Worm (Caenorhabditis elegans) whole organism, young adult: Measurements from ENCODE around the gene F31E8.4.
A peak's percentile ranks its signal among the peaks of the same experiment; 100 is the strongest.

ENCODE experiments used
- B0019.2 ChIP-seq: fragments of 200-800 bp; sonication (Bioruptor generic); conservative IDR thresholded peaks from 2 replicates; pipeline ENCODE4 v1.3.6; 2022; ENCODE audit warnings: missing genetic modification reagents, missing genetic modification characterization, missing compliant biosample characterization
- B0261.1 ChIP-seq: sonication (generic microtip); optimal IDR thresholded peaks from 2 replicates; lab custom pipeline; 2016; ENCODE audit warnings: mild to moderate bottlenecking, missing genetic modification characterization, moderate library complexity, missing compliant biosample characterization
- D2030.7 ChIP-seq: fragments of 200-800 bp; sonication (Bioruptor generic); IDR thresholded peaks from 2 replicates; pipeline ENCODE4 v1.3.6; 2022; ENCODE audit warnings: missing genetic modification reagents, missing genetic modification characterization, missing compliant biosample characterization
- F33H1.4 ChIP-seq: fragments of 200-800 bp; sonication (Bioruptor generic); IDR thresholded peaks from 2 replicates; pipeline ENCODE4 v1.3.6; 2022; ENCODE audit warnings: missing genetic modification reagents, missing genetic modification characterization, missing compliant biosample characterization
- F57A8.1 ChIP-seq: fragments of 200-800 bp; sonication (Bioruptor generic); optimal IDR thresholded peaks from 2 replicates; lab custom pipeline; 2018; ENCODE audit warnings: mild to moderate bottlenecking, missing genetic modification characterization, moderate library complexity, missing compliant biosample characterization
- K12H6.12 ChIP-seq: fragments of 200-800 bp; sonication (Bioruptor generic); optimal IDR thresholded peaks from 2 replicates; lab custom pipeline; 2018; ENCODE audit warnings: mild to moderate bottlenecking, missing genetic modification characterization, missing compliant biosample characterization
- T07F8.4 ChIP-seq: sonication (generic microtip); optimal IDR thresholded peaks from 2 replicates; lab custom pipeline; 2016; ENCODE audit warnings: mild to moderate bottlenecking, missing genetic modification characterization, moderate library complexity, missing compliant biosample characterization
- Y95B8A.8 ChIP-seq: fragments of 200-800 bp; sonication (Bioruptor generic); IDR thresholded peaks from 2 replicates; pipeline ENCODE4 v1.3.6; 2022; ENCODE audit warnings: missing genetic modification reagents, missing genetic modification characterization, missing compliant biosample characterization
- athp-1 ChIP-seq: sonication (generic microtip); optimal IDR thresholded peaks from 2 replicates; lab custom pipeline; 2017; ENCODE audit warnings: mild to moderate bottlenecking, missing genetic modification characterization, missing compliant biosample characterization
- attf-5 ChIP-seq: fragments of 200-800 bp; sonication (Bioruptor generic); optimal IDR thresholded peaks from 2 replicates; lab custom pipeline; 2018; ENCODE audit warnings: mild to moderate bottlenecking, missing genetic modification characterization, missing compliant biosample characterization
- attf-6 ChIP-seq: fragments of 200-800 bp; sonication (Bioruptor generic); IDR thresholded peaks from 2 replicates; pipeline ENCODE4 v1.3.6; 2022; ENCODE audit warnings: missing genetic modification reagents, missing genetic modification characterization, missing compliant biosample characterization
- cebp-1 ChIP-seq, 2 experiments: fragments of 200-800 bp in 1 of 2; sonication (Bioruptor generic) in 1 of 2; sonication (generic microtip) in 1 of 2; IDR thresholded peaks in 1 of 2; optimal IDR thresholded peaks in 1 of 2; 2 replicates each; pipeline versions ENCODE4 v1.3.6 to Lab custom; 2017 to 2022; ENCODE audit warnings: missing compliant biosample characterization in 2 of 2, missing genetic modification characterization in 2 of 2, mild to moderate bottlenecking in 1 of 2, missing genetic modification reagents in 1 of 2, moderate library complexity in 1 of 2
- cebp-2 ChIP-seq: fragments of 200-800 bp; sonication (Bioruptor generic); IDR thresholded peaks from 2 replicates; pipeline ENCODE4 v1.3.6; 2022; ENCODE audit warnings: missing genetic modification characterization, missing compliant biosample characterization
- ceh-40 ChIP-seq: fragments of 200-800 bp; sonication (Bioruptor generic); IDR thresholded peaks from 2 replicates; pipeline ENCODE4 v1.3.6; 2022; ENCODE audit warnings: missing genetic modification characterization, missing compliant biosample characterization
- ceh-79 ChIP-seq: sonication (generic microtip); optimal IDR thresholded peaks from 2 replicates; lab custom pipeline; 2017; ENCODE audit warnings: mild to moderate bottlenecking, missing genetic modification characterization, missing compliant biosample characterization
- ceh-91 ChIP-seq: fragments of 200-800 bp; sonication (Bioruptor generic); IDR thresholded peaks from 2 replicates; pipeline ENCODE4 v1.3.6; 2022; ENCODE audit warnings: missing genetic modification reagents, missing genetic modification characterization, missing compliant biosample characterization
- die-1 ChIP-seq: sonication (generic microtip); optimal IDR thresholded peaks from 2 replicates; lab custom pipeline; 2016; ENCODE audit warnings: missing genotype, mild to moderate bottlenecking, missing genetic modification characterization, missing compliant biosample characterization
- efl-1 ChIP-seq: fragments of 150-350 bp; optimal IDR thresholded peaks from 2 replicates; lab custom pipeline; 2014; ENCODE audit warnings: missing biosample characterization, missing genetic modification reagents, missing genetic modification characterization
- egl-18 ChIP-seq: fragments of 200-800 bp; sonication (Bioruptor generic); IDR thresholded peaks from 2 replicates; pipeline ENCODE4 v1.3.6; 2022; ENCODE audit warnings: missing genetic modification reagents, missing genetic modification characterization, missing compliant biosample characterization
- egl-44 ChIP-seq: fragments of 200-800 bp; sonication (Bioruptor generic); IDR thresholded peaks from 2 replicates; pipeline ENCODE4 v1.3.6; 2022; ENCODE audit warnings: missing genetic modification reagents, missing genetic modification characterization, missing compliant biosample characterization
- hmg-1.2 ChIP-seq: fragments of 200-800 bp; sonication (Bioruptor generic); IDR thresholded peaks from 2 replicates; pipeline ENCODE4 v1.3.6; 2022; ENCODE audit warnings: missing genetic modification reagents, missing genetic modification characterization, missing compliant biosample characterization
- hrde-1 ChIP-seq: sonication (generic microtip); optimal IDR thresholded peaks from 2 replicates; lab custom pipeline; 2016; ENCODE audit warnings: missing genetic modification characterization, mild to moderate bottlenecking, missing compliant biosample characterization, moderate library complexity, missing genotype, missing genetic modification reagents, borderline replicate concordance
- hsf-1 ChIP-seq: fragments of 200-800 bp; sonication (Bioruptor generic); IDR thresholded peaks from 2 replicates; pipeline ENCODE4 v1.3.6; 2022; ENCODE audit warnings: missing genetic modification reagents, missing genetic modification characterization, missing compliant biosample characterization
- lin-40 ChIP-seq: sonication (generic microtip); optimal IDR thresholded peaks from 2 replicates; lab custom pipeline; 2016; ENCODE audit warnings: missing genetic modification characterization, mild to moderate bottlenecking, missing compliant biosample characterization, missing genotype, missing genetic modification reagents
- lir-1 ChIP-seq: fragments of 200-800 bp; sonication (Bioruptor generic); conservative IDR thresholded peaks from 2 replicates; pipeline ENCODE4 v1.3.6; 2022; ENCODE audit warnings: missing genetic modification reagents, missing genetic modification characterization, missing compliant biosample characterization
- lsl-1 ChIP-seq: fragments of 200-800 bp; sonication (Bioruptor generic); optimal IDR thresholded peaks from 2 replicates; lab custom pipeline; 2018; ENCODE audit warnings: mild to moderate bottlenecking, missing genetic modification characterization, moderate library complexity, missing compliant biosample characterization
- madf-3 ChIP-seq: fragments of 200-800 bp; sonication (Bioruptor generic); IDR thresholded peaks from 2 replicates; pipeline ENCODE4 v1.3.6; 2022; ENCODE audit warnings: missing genetic modification reagents, missing genetic modification characterization, missing compliant biosample characterization
- madf-6 ChIP-seq: fragments of 200-800 bp; sonication (Bioruptor generic); IDR thresholded peaks from 2 replicates; pipeline ENCODE4 v1.3.6; 2022; ENCODE audit warnings: missing genetic modification reagents, missing genetic modification characterization, missing compliant biosample characterization
- madf-8 ChIP-seq: fragments of 200-800 bp; sonication (Bioruptor generic); conservative IDR thresholded peaks from 2 replicates; pipeline ENCODE4 v1.3.6; 2022; ENCODE audit warnings: missing genetic modification reagents, missing genetic modification characterization, missing compliant biosample characterization
- mcd-1 ChIP-seq: fragments of 200-800 bp; sonication (Bioruptor generic); IDR thresholded peaks from 2 replicates; pipeline ENCODE4 v1.3.6; 2022; ENCODE audit warnings: missing genetic modification reagents, missing genetic modification characterization, missing compliant biosample characterization
- mes-4 ChIP-seq: sonication (generic microtip); optimal IDR thresholded peaks from 2 replicates; lab custom pipeline; 2016; ENCODE audit warnings: missing genotype, missing genetic modification characterization, missing compliant biosample characterization
- nfya-1 ChIP-seq: sonication (generic microtip); optimal IDR thresholded peaks from 2 replicates; lab custom pipeline; 2017; ENCODE audit warnings: antibody characterized with exemption, missing compliant biosample characterization, missing genetic modification characterization, borderline replicate concordance; ENCODE audit not compliant: insufficient read depth
- nfya-2 ChIP-seq: fragments of 200-800 bp; sonication (Bioruptor generic); IDR thresholded peaks from 2 replicates; pipeline ENCODE4 v1.3.6; 2022; ENCODE audit warnings: missing genetic modification reagents, missing genetic modification characterization, missing compliant biosample characterization
- nhr-120 ChIP-seq: fragments of 200-800 bp; sonication (Bioruptor generic); IDR thresholded peaks from 2 replicates; pipeline ENCODE4 v1.3.6; 2022; ENCODE audit warnings: missing genetic modification characterization, missing compliant biosample characterization
- nhr-80 ChIP-seq: sonication (generic microtip); optimal IDR thresholded peaks from 2 replicates; lab custom pipeline; 2016; ENCODE audit warnings: missing genetic modification characterization, missing compliant biosample characterization
- rcor-1 ChIP-seq: fragments of 200-800 bp; sonication (Bioruptor generic); IDR thresholded peaks from 2 replicates; pipeline ENCODE4 v1.3.6; 2022; ENCODE audit warnings: missing genetic modification reagents, missing genetic modification characterization, missing compliant biosample characterization
- snpc-1.1 ChIP-seq: sonication (generic microtip); optimal IDR thresholded peaks from 2 replicates; lab custom pipeline; 2017; ENCODE audit warnings: missing genetic modification characterization, mild to moderate bottlenecking, missing compliant biosample characterization, antibody characterized with exemption, moderate library complexity, missing genotype, missing genetic modification reagents; ENCODE audit not compliant: insufficient read depth
- snpc-1.3 ChIP-seq: sonication (generic microtip); optimal IDR thresholded peaks from 2 replicates; lab custom pipeline; 2017; ENCODE audit warnings: missing genetic modification characterization, mild to moderate bottlenecking, missing compliant biosample characterization, antibody characterized with exemption, moderate library complexity, missing genotype, missing genetic modification reagents; ENCODE audit not compliant: insufficient read depth
- snpc-4 ChIP-seq, 5 experiments: fragments of 150-350 bp in 1 of 5; sonication (generic microtip) in 4 of 5; optimal IDR thresholded peaks; 2 replicates each; lab custom pipeline; 2014 to 2018; ENCODE audit warnings: missing genetic modification characterization in 5 of 5, missing biosample characterization in 3 of 5, antibody characterized with exemption in 2 of 5, mild to moderate bottlenecking in 2 of 5, missing compliant biosample characterization in 2 of 5, missing genotype in 2 of 5, moderate library complexity in 2 of 5, missing genetic modification reagents in 1 of 5
- tbx-9 ChIP-seq: sonication (generic microtip); optimal IDR thresholded peaks from 2 replicates; lab custom pipeline; 2016; ENCODE audit warnings: borderline replicate concordance, missing genetic modification characterization, inconsistent platforms, missing compliant biosample characterization
- xnd-1 ChIP-seq: sonication (generic microtip); optimal IDR thresholded peaks from 2 replicates; lab custom pipeline; 2016; ENCODE audit warnings: missing genotype, missing genetic modification reagents, missing genetic modification characterization, missing compliant biosample characterization
- zfh-2 ChIP-seq: fragments of 200-800 bp; sonication (Bioruptor generic); conservative IDR thresholded peaks from 2 replicates; pipeline ENCODE4 v1.3.6; 2022; ENCODE audit warnings: missing genetic modification reagents, missing genetic modification characterization, missing compliant biosample characterization
- ztf-22 ChIP-seq: fragments of 200-800 bp; sonication (Bioruptor generic); optimal IDR thresholded peaks from 2 replicates; lab custom pipeline; 2018; ENCODE audit warnings: mild to moderate bottlenecking, missing genetic modification characterization, moderate library complexity, missing compliant biosample characterization
- ztf-26 ChIP-seq: sonication (generic microtip); optimal IDR thresholded peaks from 2 replicates; lab custom pipeline; 2017; ENCODE audit warnings: missing genetic modification characterization, missing compliant biosample characterization
- ztf-28 ChIP-seq: fragments of 200-800 bp; sonication (Bioruptor generic); IDR thresholded peaks from 2 replicates; pipeline ENCODE4 v1.3.6; 2022; ENCODE audit warnings: missing genetic modification reagents, missing genetic modification characterization, missing compliant biosample characterization

F31E8.4 gene

ce11 chrII:6781983-6782382 lies 18.0 kb downstream of the F31E8.4 start:
- no peak for TF ChIP-seq cebp-2 (GFP tag; lab: Robert Waterston, UW)
- TF ChIP-seq mes-4 (tag; lab: Kevin White, UChicago) = no peak
- no peak for TF ChIP-seq ztf-26 (tag; lab: Kevin White, UChicago)
- TF ChIP-seq ztf-22 (GFP tag; lab: Kevin White, UChicago) = no peak
- TF ChIP-seq efl-1 (GFP tag; lab: Kevin White, UChicago) = peak; percentile 48
- no peak for TF ChIP-seq lir-1
- peak; percentile 73 for TF ChIP-seq xnd-1 (tag; lab: Kevin White, UChicago)
- no peak for TF ChIP-seq B0261.1
- no peak for TF ChIP-seq snpc-1.1 (tag; lab: Kevin White, UChicago)
- TF ChIP-seq F57A8.1 (GFP tag; lab: Kevin White, UChicago) = no peak
- TF ChIP-seq ztf-28 (GFP tag; lab: Robert Waterston, UW) = no peak
- TF ChIP-seq madf-6 = peak; percentile 91
- peak; percentile 37 for TF ChIP-seq snpc-1.3 (tag; lab: Kevin White, UChicago)
- TF ChIP-seq ceh-91 (GFP tag; lab: Robert Waterston, UW) = 0 out of 2 replicates have a peak, but pooled peaks have one; percentile 35
- TF ChIP-seq die-1 = no peak
- no peak for TF ChIP-seq egl-18 (GFP tag; lab: Robert Waterston, UW)
- no peak for TF ChIP-seq egl-44 (GFP tag; lab: Robert Waterston, UW)
- no peak for TF ChIP-seq K12H6.12
- TF ChIP-seq snpc-4 (GFP tag; optimal IDR thresholded peaks at IDR 0.05; lab: Kevin White, UChicago) = no peak
- TF ChIP-seq snpc-4 (tag; optimal IDR thresholded peaks at IDR 0.05; lab: Kevin White, UChicago) = no peak
- no peak for TF ChIP-seq cebp-1 (GFP tag; IDR thresholded peaks at IDR 0.05; lab: Robert Waterston, UW)
- no peak for TF ChIP-seq cebp-1 (tag; optimal IDR thresholded peaks at IDR 0.05; lab: Kevin White, UChicago)
- no peak for TF ChIP-seq B0019.2 (GFP tag; lab: Robert Waterston, UW)
- TF ChIP-seq ceh-40 (GFP tag; lab: Robert Waterston, UW) = no peak
- no peak for TF ChIP-seq rcor-1
- peak; percentile 85 for TF ChIP-seq madf-8 (GFP tag; lab: Robert Waterston, UW)
- TF ChIP-seq nfya-1 (tag; lab: Kevin White, UChicago) = no peak
- TF ChIP-seq lsl-1 (GFP tag; lab: Kevin White, UChicago) = peak; percentile 81
- no peak for TF ChIP-seq zfh-2 (GFP tag; lab: Robert Waterston, UW)
- no peak for TF ChIP-seq Y95B8A.8 (GFP tag; lab: Robert Waterston, UW)
- no peak for TF ChIP-seq attf-6 (GFP tag; lab: Robert Waterston, UW)
- TF ChIP-seq nfya-2 (GFP tag; lab: Robert Waterston, UW) = no peak

ce11 chrII:6781231-6781630 lies 18.7 kb downstream of the F31E8.4 start:
- TF ChIP-seq lin-40 (tag; lab: Kevin White, UChicago) (no peak), madf-3 (GFP tag; lab: Robert Waterston, UW) (no peak), K12H6.12 (no peak), athp-1 (no peak), B0261.1 (no peak), snpc-1.3 (tag; lab: Kevin White, UChicago) (no peak), hsf-1 (GFP tag; lab: Robert Waterston, UW) (peak; percentile 48; the same call in 1 of the 2 replicates), attf-5 (GFP tag; lab: Kevin White, UChicago) (no peak), nhr-120 (GFP tag; lab: Robert Waterston, UW) (no peak), F33H1.4 (GFP tag; lab: Robert Waterston, UW) (no peak), mcd-1 (GFP tag; lab: Robert Waterston, UW) (no peak), hrde-1 (tag; lab: Kevin White, UChicago) (no peak), nhr-80 (tag; lab: Kevin White, UChicago) (peak; percentile 44), D2030.7 (GFP tag; lab: Robert Waterston, UW) (no peak), ceh-79 (tag; lab: Kevin White, UChicago) (no peak), B0019.2 (GFP tag; lab: Robert Waterston, UW) (no peak), tbx-9 (tag; lab: Kevin White, UChicago) (no peak), mes-4 (tag; lab: Kevin White, UChicago) (no peak), cebp-1 (GFP tag; IDR thresholded peaks at IDR 0.05; lab: Robert Waterston, UW) (no peak), cebp-1 (tag; optimal IDR thresholded peaks at IDR 0.05; lab: Kevin White, UChicago) (peak; percentile 9), hmg-1.2 (GFP tag; lab: Robert Waterston, UW) (no peak), T07F8.4 (tag; lab: Kevin White, UChicago) (no peak)
- TF ChIP-seq, all 124 proteins: peak for 3
